Worm (Caenorhabditis elegans) whole organism, L4/young adult: Measurements from ENCODE around the gene pie-1.

ENCODE experiments used
- W03F9.2 ChIP-seq: fragments of 150-350 bp; optimal IDR thresholded peaks from 2 replicates; lab custom pipeline; 2014; ENCODE audit warnings: missing biosample characterization, missing genetic modification characterization
- dao-5 ChIP-seq: sonication (generic microtip); optimal IDR thresholded peaks from 2 replicates; lab custom pipeline; 2016; ENCODE audit warnings: missing genotype, missing genetic modification characterization, moderate library complexity, missing compliant biosample characterization

DNA sequence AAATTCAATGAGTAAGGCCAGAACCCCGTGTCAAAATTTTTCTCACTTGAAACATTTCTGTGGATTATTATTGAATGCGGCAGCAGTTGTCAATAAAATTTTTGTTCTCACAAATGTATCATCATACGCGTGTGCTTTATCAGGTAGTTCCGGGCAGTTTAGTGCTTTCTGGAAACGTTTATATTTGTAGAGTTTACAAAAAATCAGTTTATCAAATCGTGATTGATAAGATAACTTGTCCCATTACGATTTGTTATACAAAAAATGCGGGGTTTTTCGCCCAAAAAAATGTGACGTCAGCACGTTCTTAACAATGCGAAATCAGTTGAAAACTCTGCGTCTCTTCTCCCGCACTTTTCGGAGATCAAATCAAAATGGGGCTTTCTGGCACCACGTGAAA, 18.5 kb downstream of the pie-1 start:
- TF ChIP-seq W03F9.2 (tag; lab: Kevin White, UChicago) (no peak), dao-5 (tag; lab: Kevin White, UChicago) (no peak)
